Worm (Caenorhabditis elegans): ENCODE data around the gene M117.3.
A peak's percentile ranks its signal among the peaks of the same experiment; 100 is the strongest.
"Not testable (repeated sequence)": the region's sequence is repeated elsewhere in the genome, so short reads cannot be mapped to it uniquely, and the experiment has no call there.

Gene M117.3

DNA sequence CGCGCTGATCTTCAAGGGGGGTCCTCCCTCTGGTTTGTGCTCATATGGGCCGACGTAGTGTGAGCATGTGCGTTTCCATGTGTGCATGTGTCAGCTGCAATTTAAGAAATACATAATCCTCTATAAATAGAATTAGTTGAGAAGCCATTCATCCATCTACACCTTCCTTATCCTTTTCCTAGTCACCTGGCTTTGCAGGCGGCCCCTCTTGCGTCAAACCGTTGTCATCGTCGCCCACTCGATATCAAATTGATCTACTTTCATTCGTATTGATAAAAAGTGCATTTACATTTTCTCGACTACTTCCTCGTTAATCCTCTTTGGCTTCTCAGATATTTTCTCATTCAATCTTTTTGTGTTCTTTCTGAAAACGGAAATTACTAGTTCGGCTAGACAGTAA, 10.0 kb upstream of the M117.3 start:
- TF ChIP-seq ztf-4 (tag; optimal IDR thresholded peaks at IDR 0.05) (no peak), lsy-2 (tag; optimal IDR thresholded peaks at IDR 0.05) (peak in 1 of 2 experiments; percentile 10), sma-9 (GFP tag; optimal IDR thresholded peaks at IDR 0.05) (peak; percentile 41), sma-9 (tag; optimal IDR thresholded peaks at IDR 0.05) (no peak)

DNA sequence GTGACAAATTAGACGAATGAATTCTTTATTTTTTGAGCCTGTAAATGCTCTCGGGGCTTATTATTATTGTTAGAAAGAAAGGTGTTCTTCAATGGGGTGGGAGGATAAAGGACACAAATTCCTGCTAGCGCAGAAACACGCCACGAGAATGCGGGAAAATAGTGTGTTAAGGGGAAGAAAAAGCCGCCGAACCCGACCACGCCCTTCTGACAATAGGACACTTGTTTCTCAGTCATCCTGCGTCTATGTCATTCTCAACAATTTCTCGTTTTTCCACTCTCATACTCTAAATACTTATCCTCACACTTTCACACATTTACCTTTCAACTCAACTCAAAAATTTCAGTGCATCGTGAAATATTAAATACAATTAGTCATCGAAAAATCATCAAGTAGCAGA, 8.1 kb upstream of the M117.3 start, which contains the start of gene M117.1:
M117.1 (plus strand) TSS at position 347 of the 400 bp plus-strand sequence.
- TF ChIP-seq mdl-1 (tag; optimal IDR thresholded peaks at IDR 0.05) (peak in 1 of 2 experiments; percentile 20), ztf-11 (tag; optimal IDR thresholded peaks at IDR 0.05) (no peak)

ce11 chrIV:11820067-11820913, 1.7 kb upstream of the M117.3 start:
- TF ChIP-seq crh-2 (tag; optimal IDR thresholded peaks at IDR 0.05): peak; percentile 43
- TF ChIP-seq Y55F3AM.14 (GFP tag; optimal IDR thresholded peaks at IDR 0.05): no peak
- peak; percentile 8 for TF ChIP-seq F13H6.1 (tag; optimal IDR thresholded peaks at IDR 0.05)
- peak; percentile 1 for TF ChIP-seq lin-13 (GFP tag; optimal IDR thresholded peaks at IDR 0.05)
- no peak for TF ChIP-seq ZK546.5 (tag; optimal IDR thresholded peaks at IDR 0.05)
- TF ChIP-seq alr-1 (tag; optimal IDR thresholded peaks at IDR 0.05): no peak
- no peak for TF ChIP-seq unc-39 (tag; optimal IDR thresholded peaks at IDR 0.05)
- TF ChIP-seq ceh-82 (tag; optimal IDR thresholded peaks at IDR 0.05): no peak
- no peak for TF ChIP-seq mbf-1 (tag; optimal IDR thresholded peaks at IDR 0.05)
- no peak for TF ChIP-seq nhr-10 (tag; optimal IDR thresholded peaks at IDR 0.05)
- TF ChIP-seq C34F6.9 (tag; optimal IDR thresholded peaks at IDR 0.05): peak; percentile 8
- TF ChIP-seq ama-1 (optimal IDR thresholded peaks at IDR 0.05): peak; percentile 12
- TF ChIP-seq nhr-6 (tag; optimal IDR thresholded peaks at IDR 0.05): no peak
- TF ChIP-seq sem-4 (tag; optimal IDR thresholded peaks at IDR 0.05): peak; percentile 5
- no peak for TF ChIP-seq elt-1 (tag; optimal IDR thresholded peaks at IDR 0.05)
- no peak for TF ChIP-seq mdl-1 (tag; optimal IDR thresholded peaks at IDR 0.05)
- no peak for TF ChIP-seq nhr-23 (tag; optimal IDR thresholded peaks at IDR 0.05)
- no peak for TF ChIP-seq elt-3 (tag; optimal IDR thresholded peaks at IDR 0.05)
- no peak for TF ChIP-seq blmp-1 (tag; optimal IDR thresholded peaks at IDR 0.05; ENCODE audit: insufficient read depth)
- TF ChIP-seq nhr-11 (tag; optimal IDR thresholded peaks at IDR 0.05): no peak
- peak in 1 of 2 experiments; percentile 14 for TF ChIP-seq lsy-2 (tag; optimal IDR thresholded peaks at IDR 0.05)
- no peak for TF ChIP-seq nhr-129 (tag; optimal IDR thresholded peaks at IDR 0.05)
- no peak for TF ChIP-seq snpc-4 (tag; optimal IDR thresholded peaks at IDR 0.05)

ce11 chrIV:11822454-11822853, 448 bp downstream of the M117.3 start:
- TF ChIP-seq nhr-129 (tag; optimal IDR thresholded peaks at IDR 0.05) (peak; percentile 56), crh-2 (tag; optimal IDR thresholded peaks at IDR 0.05) (peak; percentile 47), ZK546.5 (tag; optimal IDR thresholded peaks at IDR 0.05) (peak; percentile 14), unc-55 (GFP tag; optimal IDR thresholded peaks at IDR 0.05) (peak; percentile 80), fos-1 (tag; optimal IDR thresholded peaks at IDR 0.05) (peak; percentile 19), lsy-2 (tag; optimal IDR thresholded peaks at IDR 0.05) (peak; percentile 16 to 70), ama-1 (optimal IDR thresholded peaks at IDR 0.05) (no peak), Y55F3AM.14 (GFP tag; optimal IDR thresholded peaks at IDR 0.05) (no peak), mab-5 (tag; optimal IDR thresholded peaks at IDR 0.05) (no peak), alr-1 (tag; optimal IDR thresholded peaks at IDR 0.05) (no peak), lin-13 (GFP tag; optimal IDR thresholded peaks at IDR 0.05) (peak; percentile 54), gmeb-1 (tag; optimal IDR thresholded peaks at IDR 0.05) (peak; percentile 76), sma-9 (GFP tag; optimal IDR thresholded peaks at IDR 0.05) (peak; percentile 6), sma-9 (tag; optimal IDR thresholded peaks at IDR 0.05) (no peak), C34F6.9 (tag; optimal IDR thresholded peaks at IDR 0.05) (peak; percentile 53)

ce11 chrIV:11828012-11828411, 6.0 kb downstream of the M117.3 start, which contains the start of gene M117.6:
TSS of gene M117.6 (minus strand) at chrIV:11828112.
- TF ChIP-seq nhr-25 (tag; optimal IDR thresholded peaks at IDR 0.05); sma-3 (GFP tag; optimal IDR thresholded peaks at IDR 0.05); blmp-1 (tag; optimal IDR thresholded peaks at IDR 0.05; ENCODE audit: insufficient read depth): not testable (repeated sequence)

Measured in whole organism, L2 larva.